Worm (Caenorhabditis elegans) whole organism, L4 larva: ENCODE measurements around the gene F13H10.9.

Source experiments
- D1046.2 ChIP-seq: fragments of 200-800 bp; sonication (Bioruptor generic); IDR thresholded peaks from 2 replicates; pipeline ENCODE4 v1.3.6; 2022; ENCODE audit warnings: missing genetic modification characterization, missing compliant biosample characterization
- F10B5.3 ChIP-seq: sonication (generic microtip); optimal IDR thresholded peaks from 2 replicates; lab custom pipeline; 2016; ENCODE audit warnings: mild to moderate bottlenecking, missing genetic modification characterization, missing compliant biosample characterization
- F26F4.8 ChIP-seq: fragments of 200-800 bp; sonication (Bioruptor generic); conservative IDR thresholded peaks from 2 replicates; pipeline ENCODE4 v1.3.6; 2022; ENCODE audit warnings: missing genetic modification characterization, missing compliant biosample characterization
- F44E2.7 ChIP-seq: fragments of 200-800 bp; sonication (Bioruptor generic); IDR thresholded peaks from 2 replicates; pipeline ENCODE4 v2.1.2; 2022; ENCODE audit warnings: missing genetic modification characterization, missing compliant biosample characterization
- F49E8.2 ChIP-seq: sonication (generic microtip); optimal IDR thresholded peaks from 2 replicates; lab custom pipeline; 2016; ENCODE audit warnings: missing compliant biosample characterization, mild to moderate bottlenecking, missing genetic modification characterization, borderline replicate concordance
- R02D3.7 ChIP-seq: fragments of 150-350 bp; sonication (generic microtip); optimal IDR thresholded peaks from 3 replicates; lab custom pipeline; 2014; ENCODE audit warnings: missing biosample characterization, missing genetic modification characterization
- T20F7.1 ChIP-seq: fragments of 200-800 bp; sonication (Bioruptor generic); optimal IDR thresholded peaks from 2 replicates; lab custom pipeline; 2018; ENCODE audit warnings: mild to moderate bottlenecking, missing genetic modification characterization, missing compliant biosample characterization
- Y105C5A.15 ChIP-seq: fragments of 200-800 bp; sonication (Bioruptor generic); IDR thresholded peaks from 2 replicates; pipeline ENCODE4 v1.3.6; 2022; ENCODE audit warnings: missing genetic modification characterization, missing compliant biosample characterization
- Y5F2A.4 ChIP-seq: fragments of 200-800 bp; sonication (Bioruptor generic); optimal IDR thresholded peaks from 2 replicates; lab custom pipeline; 2018; ENCODE audit warnings: mild to moderate bottlenecking, missing genetic modification characterization, missing compliant biosample characterization
- Y75B8A.6 ChIP-seq: fragments of 200-800 bp; sonication (Bioruptor generic); IDR thresholded peaks from 2 replicates; pipeline ENCODE4 v1.3.6; 2022; ENCODE audit warnings: missing genetic modification reagents, missing genetic modification characterization, missing compliant biosample characterization
- ZK337.2 ChIP-seq: fragments of 200-800 bp; sonication (Bioruptor generic); IDR thresholded peaks from 2 replicates; pipeline ENCODE4 v1.3.6; 2022; ENCODE audit warnings: missing genetic modification reagents, missing genetic modification characterization, missing compliant biosample characterization
- aly-2 ChIP-seq: sonication (generic microtip); optimal IDR thresholded peaks from 2 replicates; lab custom pipeline; 2018; ENCODE audit warnings: missing biosample characterization, missing genetic modification characterization
- ama-1 ChIP-seq: fragments of 150-350 bp; optimal IDR thresholded peaks from 2 replicates; lab custom pipeline; 2014; ENCODE audit warnings: inconsistent platforms, mixed read lengths
- ceh-44 ChIP-seq: fragments of 200-800 bp; sonication (Bioruptor generic); IDR thresholded peaks from 2 replicates; pipeline ENCODE4 v1.3.6; 2022; ENCODE audit warnings: missing genetic modification reagents, missing genetic modification characterization, missing compliant biosample characterization
- ctbp-1 ChIP-seq: fragments of 200-800 bp; sonication (Bioruptor generic); IDR thresholded peaks from 2 replicates; pipeline ENCODE4 v1.3.6; 2022; ENCODE audit warnings: missing genetic modification reagents, missing genetic modification characterization, missing compliant biosample characterization
- daf-19 ChIP-seq: fragments of 200-800 bp; sonication (Bioruptor generic); conservative IDR thresholded peaks from 2 replicates; pipeline ENCODE4 v1.3.6; 2022; ENCODE audit warnings: missing genetic modification characterization, missing compliant biosample characterization
- daf-8 ChIP-seq: fragments of 200-800 bp; sonication (Bioruptor generic); IDR thresholded peaks from 2 replicates; pipeline ENCODE4 v1.3.6; 2022; ENCODE audit warnings: missing genetic modification characterization, missing compliant biosample characterization
- dmd-8 ChIP-seq: fragments of 200-800 bp; sonication (Bioruptor generic); IDR thresholded peaks from 2 replicates; pipeline ENCODE4 v1.3.6; 2022; ENCODE audit warnings: missing genetic modification characterization, missing compliant biosample characterization
- dmd-9 ChIP-seq: fragments of 200-800 bp; sonication (Bioruptor generic); IDR thresholded peaks from 2 replicates; pipeline ENCODE4 v1.3.6; 2022; ENCODE audit warnings: missing genetic modification reagents, missing genetic modification characterization, missing compliant biosample characterization
- duxl-1 ChIP-seq: sonication (generic microtip); optimal IDR thresholded peaks from 2 replicates; lab custom pipeline; 2016; ENCODE audit warnings: mild to moderate bottlenecking, missing genetic modification characterization, moderate library complexity, missing compliant biosample characterization; ENCODE audit not compliant: poor library complexity
- fos-1 ChIP-seq: fragments of 150-350 bp; optimal IDR thresholded peaks from 2 replicates; lab custom pipeline; 2014; ENCODE audit warnings: missing biosample characterization, missing genetic modification characterization
- gei-8 ChIP-seq: fragments of 200-800 bp; sonication (Bioruptor generic); optimal IDR thresholded peaks from 2 replicates; lab custom pipeline; 2018; ENCODE audit warnings: mild to moderate bottlenecking, missing genetic modification characterization, missing compliant biosample characterization
- hlh-11 ChIP-seq: fragments of 200-800 bp; sonication (Bioruptor generic); optimal IDR thresholded peaks from 2 replicates; lab custom pipeline; 2018; ENCODE audit warnings: mild to moderate bottlenecking, missing genetic modification characterization, missing compliant biosample characterization
- hmg-1.1 ChIP-seq: fragments of 200-800 bp; sonication (Bioruptor generic); IDR thresholded peaks from 2 replicates; pipeline ENCODE4 v1.3.6; 2022; ENCODE audit warnings: missing genetic modification reagents, missing genetic modification characterization, missing compliant biosample characterization
- lin-1 ChIP-seq: fragments of 200-800 bp; sonication (Bioruptor generic); IDR thresholded peaks from 2 replicates; pipeline ENCODE4 v1.3.6; 2022; ENCODE audit warnings: missing genetic modification reagents, missing genetic modification characterization, missing compliant biosample characterization
- lin-13 ChIP-seq: fragments of 150-350 bp; optimal IDR thresholded peaks from 2 replicates; lab custom pipeline; 2014; ENCODE audit warnings: missing biosample characterization, missing genetic modification reagents, missing genetic modification characterization
- lin-38 ChIP-seq: fragments of 200-800 bp; sonication (Bioruptor generic); IDR thresholded peaks from 2 replicates; pipeline ENCODE4 v1.3.6; 2022; ENCODE audit warnings: missing genetic modification reagents, missing genetic modification characterization, missing compliant biosample characterization
- lin-39 ChIP-seq: fragments of 150-350 bp; optimal IDR thresholded peaks from 2 replicates; lab custom pipeline; 2014; ENCODE audit warnings: missing biosample characterization, missing genetic modification reagents, missing genetic modification characterization
- madf-9 ChIP-seq: fragments of 200-800 bp; sonication (Bioruptor generic); conservative IDR thresholded peaks from 2 replicates; pipeline ENCODE4 v1.3.6; 2022; ENCODE audit warnings: missing genetic modification reagents, missing genetic modification characterization, missing compliant biosample characterization
- mxl-2 ChIP-seq: fragments of 200-800 bp; sonication (Bioruptor generic); conservative IDR thresholded peaks from 2 replicates; pipeline ENCODE4 v1.3.6; 2022; ENCODE audit warnings: missing genetic modification reagents, missing genetic modification characterization, missing compliant biosample characterization
- nhr-10 ChIP-seq: fragments of 150-350 bp; optimal IDR thresholded peaks from 2 replicates; lab custom pipeline; 2014; ENCODE audit warnings: missing biosample characterization, missing genetic modification characterization
- nhr-102 ChIP-seq: sonication (generic microtip); optimal IDR thresholded peaks from 2 replicates; lab custom pipeline; 2016; ENCODE audit warnings: mild to moderate bottlenecking, missing genetic modification characterization, moderate library complexity, missing compliant biosample characterization
- nhr-237 ChIP-seq: sonication (generic microtip); optimal IDR thresholded peaks from 2 replicates; lab custom pipeline; 2017; ENCODE audit warnings: missing biosample characterization, missing genetic modification characterization
- nhr-25 ChIP-seq: sonication (generic microtip); optimal IDR thresholded peaks from 2 replicates; lab custom pipeline; 2017; ENCODE audit warnings: missing genetic modification characterization, mild to moderate bottlenecking, missing compliant biosample characterization, antibody characterized with exemption, moderate library complexity, borderline replicate concordance; ENCODE audit not compliant: insufficient read depth
- nhr-28 ChIP-seq: fragments of 150-350 bp; optimal IDR thresholded peaks from 2 replicates; lab custom pipeline; 2014; ENCODE audit warnings: missing biosample characterization, missing genetic modification characterization
- nhr-41 ChIP-seq: fragments of 200-800 bp; sonication (Bioruptor generic); IDR thresholded peaks from 2 replicates; pipeline ENCODE4 v1.3.6; 2022; ENCODE audit warnings: missing genetic modification reagents, missing genetic modification characterization, missing compliant biosample characterization
- nhr-42 ChIP-seq: fragments of 200-800 bp; sonication (Bioruptor generic); IDR thresholded peaks from 2 replicates; pipeline ENCODE4 v1.3.6; 2022; ENCODE audit warnings: missing genetic modification characterization, missing compliant biosample characterization
- nhr-48 ChIP-seq: sonication (generic microtip); optimal IDR thresholded peaks from 2 replicates; lab custom pipeline; 2016; ENCODE audit warnings: mild to moderate bottlenecking, missing genetic modification characterization, missing compliant biosample characterization
- nhr-76 ChIP-seq: fragments of 150-350 bp; optimal IDR thresholded peaks from 2 replicates; lab custom pipeline; 2014; ENCODE audit warnings: missing biosample characterization, missing genetic modification characterization
- pha-4 ChIP-seq, 2 experiments: fragments of 150-350 bp in 1 of 2; fragments of 200-800 bp in 1 of 2; sonication (Bioruptor generic) in 1 of 2; IDR thresholded peaks in 1 of 2; optimal IDR thresholded peaks in 1 of 2; 2 replicates each; pipeline versions ENCODE4 v1.3.6 to Lab custom; 2014 to 2022; ENCODE audit warnings: missing genetic modification characterization in 2 of 2, missing genetic modification reagents in 2 of 2, missing biosample characterization in 1 of 2, missing compliant biosample characterization in 1 of 2
- php-3 ChIP-seq: fragments of 200-800 bp; sonication (Bioruptor generic); IDR thresholded peaks from 2 replicates; pipeline ENCODE4 v1.3.6; 2022; ENCODE audit warnings: missing genetic modification reagents, missing genetic modification characterization, missing compliant biosample characterization
- rbr-2 ChIP-seq: sonication (generic microtip); optimal IDR thresholded peaks from 2 replicates; lab custom pipeline; 2016; ENCODE audit warnings: missing genotype, missing genetic modification characterization, missing compliant biosample characterization
- set-16 ChIP-seq: fragments of 200-800 bp; sonication (Bioruptor generic); IDR thresholded peaks from 2 replicates; pipeline ENCODE4 v1.3.6; 2022; ENCODE audit warnings: missing genetic modification reagents, missing genetic modification characterization, missing compliant biosample characterization
- snpc-1.2 ChIP-seq: fragments of 200-800 bp; sonication (Bioruptor generic); IDR thresholded peaks from 2 replicates; pipeline ENCODE4 v1.3.6; 2022; ENCODE audit warnings: missing genetic modification reagents, missing genetic modification characterization, missing compliant biosample characterization
- tag-97 ChIP-seq: fragments of 200-800 bp; sonication (Bioruptor generic); IDR thresholded peaks from 2 replicates; pipeline ENCODE4 v1.3.6; 2022; ENCODE audit warnings: missing genetic modification characterization, missing compliant biosample characterization
- unc-62 ChIP-seq, 3 experiments: fragments of 150-350 bp in 1 of 3; sonication (generic microtip); optimal IDR thresholded peaks in 2 of 3; peaks in 1 of 3; 1 replicate in 1 of 3; 2 replicates in 2 of 3; lab custom pipeline; 2014 to 2017; ENCODE audit warnings: missing biosample characterization in 3 of 3, missing genetic modification characterization in 3 of 3, missing genetic modification reagents in 3 of 3, missing genotype in 1 of 3
- vab-7 ChIP-seq: fragments of 200-800 bp; sonication (Bioruptor generic); IDR thresholded peaks from 2 replicates; pipeline ENCODE4 v1.3.6; 2022; ENCODE audit warnings: missing genetic modification reagents, missing genetic modification characterization, missing compliant biosample characterization
- zfp-2 ChIP-seq: sonication (generic microtip); optimal IDR thresholded peaks from 2 replicates; lab custom pipeline; 2016; ENCODE audit warnings: mild to moderate bottlenecking, missing genetic modification characterization, missing compliant biosample characterization

Gene F13H10.9

ce11 chrIV:11025941-11026340 is 24.2 kb downstream of the F13H10.9 start (continued):
- peak; percentile 78 for TF ChIP-seq lin-38
- 0 out of 2 replicates have a peak, but pooled peaks have one; percentile 23 for TF ChIP-seq mxl-2 (GFP tag; lab: Robert Waterston, UW)
- peak; percentile 74 for TF ChIP-seq madf-9 (GFP tag; lab: Robert Waterston, UW)
- no peak for TF ChIP-seq hlh-11 (tag; lab: Kevin White, UChicago)
- peak; percentile 42 for TF ChIP-seq rbr-2 (tag; lab: Kevin White, UChicago)
- TF ChIP-seq F10B5.3 (tag; lab: Kevin White, UChicago), result peak; percentile 35
- TF ChIP-seq F44E2.7 (GFP tag; lab: Robert Waterston, UW), result 0 out of 2 replicates have a peak, but pooled peaks have one; percentile 43
- peak; percentile 92 for TF ChIP-seq snpc-1.2
- TF ChIP-seq zfp-2 (tag; lab: Kevin White, UChicago), result peak; percentile 42
- TF ChIP-seq nhr-25 (tag; lab: Kevin White, UChicago), result no peak
- TF ChIP-seq nhr-102, result peak; percentile 73
- peak; percentile 66 for TF ChIP-seq gei-8 (GFP tag; lab: Kevin White, UChicago)
- TF ChIP-seq pha-4 (GFP tag; IDR thresholded peaks at IDR 0.05; lab: Robert Waterston, UW), result peak; percentile 77
- no peak for TF ChIP-seq pha-4 (tag; optimal IDR thresholded peaks at IDR 0.05; lab: Kevin White, UChicago)
- peak; percentile 18 for TF ChIP-seq duxl-1 (tag; lab: Kevin White, UChicago)
- no peak for TF ChIP-seq nhr-10 (tag; lab: Kevin White, UChicago)
- peak; percentile 89 for TF ChIP-seq F26F4.8 (GFP tag; lab: Robert Waterston, UW)
- peak; percentile 86 for TF ChIP-seq dmd-8
- peak; percentile 87 for TF ChIP-seq vab-7
- peak; percentile 88 for TF ChIP-seq ctbp-1 (GFP tag; lab: Robert Waterston, UW)
- peak; percentile 31 for TF ChIP-seq T20F7.1 (GFP tag; lab: Kevin White, UChicago)
- no peak for TF ChIP-seq nhr-28 (tag; lab: Kevin White, UChicago)
- TF ChIP-seq F49E8.2 (tag; lab: Kevin White, UChicago), result peak; percentile 91
- TF ChIP-seq Y5F2A.4, result peak; percentile 89
- TF ChIP-seq D1046.2 (GFP tag; lab: Robert Waterston, UW), result peak; percentile 84
- TF ChIP-seq R02D3.7 (tag; lab: Kevin White, UChicago), result no peak
- peak; percentile 91 for TF ChIP-seq ceh-44 (GFP tag; lab: Robert Waterston, UW)
- TF ChIP-seq set-16 (GFP tag; lab: Robert Waterston, UW), result peak; percentile 39; the same call in 1 of the 2 replicates
- peak; percentile 85 for TF ChIP-seq daf-19 (GFP tag; lab: Robert Waterston, UW)
- peak; percentile 43 for TF ChIP-seq nhr-48 (tag; lab: Kevin White, UChicago)
- TF ChIP-seq unc-62 (GFP tag; optimal IDR thresholded peaks at IDR 0.05 in 1 of 2; lab: Kevin White, UChicago), result peak in 1 of 2 experiments; percentile 24
- no peak for TF ChIP-seq unc-62 (tag; optimal IDR thresholded peaks at IDR 0.05; lab: Kevin White, UChicago)
- TF ChIP-seq nhr-76 (tag; lab: Kevin White, UChicago), result no peak
- TF ChIP-seq aly-2 (tag; lab: Kevin White, UChicago), result no peak
- peak; percentile 77; the same call in 1 of the 2 replicates for TF ChIP-seq Y105C5A.15 (GFP tag; lab: Robert Waterston, UW)
- TF ChIP-seq lin-1 (GFP tag; lab: Robert Waterston, UW), result peak; percentile 78
- TF ChIP-seq fos-1 (tag; lab: Kevin White, UChicago), result no peak
- TF ChIP-seq php-3 (GFP tag; lab: Robert Waterston, UW), result peak; percentile 79
- TF ChIP-seq nhr-41 (GFP tag; lab: Robert Waterston, UW), result 0 out of 2 replicates have a peak, but pooled peaks have one; percentile 55
- peak; percentile 75; the same call in 1 of the 2 replicates for TF ChIP-seq Y75B8A.6 (GFP tag; lab: Robert Waterston, UW)
- TF ChIP-seq, all 104 proteins: peak for 55

- TF ChIP-seq lin-39 (tag; lab: Kevin White, UChicago) (no peak), nhr-28 (tag; lab: Kevin White, UChicago) (peak; percentile 18), daf-8 (GFP tag; lab: Robert Waterston, UW) (no peak), dmd-9 (GFP tag; lab: Robert Waterston, UW) (no peak), ama-1 (lab: Kevin White, UChicago) (no peak), unc-62 (GFP tag; optimal IDR thresholded peaks at IDR 0.05 in 1 of 2; lab: Kevin White, UChicago) (no peak), unc-62 (tag; optimal IDR thresholded peaks at IDR 0.05; lab: Kevin White, UChicago) (no peak), Y5F2A.4 (no peak), tag-97 (GFP tag; lab: Robert Waterston, UW) (no peak), set-16 (GFP tag; lab: Robert Waterston, UW) (no peak), hmg-1.1 (GFP tag; lab: Robert Waterston, UW) (peak; percentile 14; the same call in 1 of the 2 replicates), nhr-237 (tag; lab: Kevin White, UChicago) (no peak), nhr-42 (GFP tag; lab: Robert Waterston, UW) (peak; percentile 8; the same call in 1 of the 2 replicates), lin-13 (GFP tag; lab: Kevin White, UChicago) (no peak), pha-4 (GFP tag; IDR thresholded peaks at IDR 0.05; lab: Robert Waterston, UW) (no peak), pha-4 (tag; optimal IDR thresholded peaks at IDR 0.05; lab: Kevin White, UChicago) (peak; percentile 10), ZK337.2 (GFP tag; lab: Robert Waterston, UW) (no peak), rbr-2 (tag; lab: Kevin White, UChicago) (no peak)
Measured at ce11 chrIV:11026648-11027047, 24.9 kb downstream of the F13H10.9 start.
